Worm (Caenorhabditis elegans) whole organism, late embryonic: ENCODE results near the gene F38H4.6.

Experiments used
- C38D4.7 ChIP-seq: fragments of 200-800 bp; sonication (Bioruptor generic); optimal IDR thresholded peaks from 2 replicates; lab custom pipeline; 2018; ENCODE audit warnings: mild to moderate bottlenecking, missing genetic modification characterization, moderate library complexity, missing compliant biosample characterization
- K02D7.2 ChIP-seq: sonication (generic microtip); optimal IDR thresholded peaks from 2 replicates; lab custom pipeline; 2017; ENCODE audit warnings: mild to moderate bottlenecking, missing genetic modification characterization, missing compliant biosample characterization
- K09A11.1 ChIP-seq: sonication (generic microtip); optimal IDR thresholded peaks from 2 replicates; lab custom pipeline; 2017; ENCODE audit warnings: antibody characterized with exemption, mild to moderate bottlenecking, missing genetic modification characterization, missing compliant biosample characterization; ENCODE audit not compliant: insufficient read depth
- Y22D7AL.16 ChIP-seq: sonication (generic microtip); optimal IDR thresholded peaks from 2 replicates; lab custom pipeline; 2016; ENCODE audit warnings: missing genetic modification characterization, missing compliant biosample characterization
- ahr-1 ChIP-seq: sonication (generic microtip); optimal IDR thresholded peaks from 2 replicates; lab custom pipeline; 2016; ENCODE audit warnings: missing genetic modification characterization, missing compliant biosample characterization
- ceh-14 ChIP-seq: sonication (generic microtip); optimal IDR thresholded peaks from 2 replicates; lab custom pipeline; 2016; ENCODE audit warnings: missing genotype, missing genetic modification characterization, missing compliant biosample characterization
- ceh-2 ChIP-seq: sonication (generic microtip); optimal IDR thresholded peaks from 2 replicates; lab custom pipeline; 2016; ENCODE audit warnings: missing genotype, missing genetic modification characterization, missing compliant biosample characterization
- ceh-22 ChIP-seq: sonication (generic microtip); optimal IDR thresholded peaks from 2 replicates; lab custom pipeline; 2017; ENCODE audit warnings: missing biosample characterization, missing genetic modification characterization
- ceh-31 ChIP-seq: sonication (generic microtip); optimal IDR thresholded peaks from 2 replicates; lab custom pipeline; 2016; ENCODE audit warnings: missing genetic modification characterization, missing compliant biosample characterization
- ceh-34 ChIP-seq: sonication (generic microtip); optimal IDR thresholded peaks from 2 replicates; lab custom pipeline; 2016; ENCODE audit warnings: mild to moderate bottlenecking, missing genetic modification characterization, missing compliant biosample characterization
- ceh-48 ChIP-seq: sonication (generic microtip); optimal IDR thresholded peaks from 2 replicates; lab custom pipeline; 2016; ENCODE audit warnings: missing genetic modification characterization, inconsistent platforms, missing compliant biosample characterization
- ceh-6 ChIP-seq: fragments of 200-800 bp; sonication (Bioruptor generic); optimal IDR thresholded peaks from 2 replicates; lab custom pipeline; 2018; ENCODE audit warnings: mild to moderate bottlenecking, missing genetic modification characterization, missing compliant biosample characterization
- che-1 ChIP-seq: sonication (generic microtip); optimal IDR thresholded peaks from 2 replicates; lab custom pipeline; 2016; ENCODE audit warnings: mild to moderate bottlenecking, missing genetic modification characterization, missing compliant biosample characterization
- dmd-4 ChIP-seq: sonication (generic microtip); optimal IDR thresholded peaks from 2 replicates; lab custom pipeline; 2016; ENCODE audit warnings: borderline replicate concordance, missing genetic modification characterization, missing compliant biosample characterization
- dve-1 ChIP-seq: sonication (generic microtip); optimal IDR thresholded peaks from 2 replicates; lab custom pipeline; 2017; ENCODE audit warnings: antibody characterized with exemption, mild to moderate bottlenecking, missing genetic modification characterization, missing compliant biosample characterization
- elt-2 ChIP-seq: sonication (generic microtip); optimal IDR thresholded peaks from 2 replicates; lab custom pipeline; 2016; ENCODE audit warnings: missing genetic modification reagents, missing genetic modification characterization, missing compliant biosample characterization
- elt-4 ChIP-seq: sonication (generic microtip); optimal IDR thresholded peaks from 2 replicates; lab custom pipeline; 2016; ENCODE audit warnings: missing genetic modification characterization, missing compliant biosample characterization
- ets-4 ChIP-seq: sonication (generic microtip); optimal IDR thresholded peaks from 2 replicates; lab custom pipeline; 2016; ENCODE audit warnings: missing genetic modification characterization, missing compliant biosample characterization
- eyg-1 ChIP-seq: sonication (generic microtip); optimal IDR thresholded peaks from 2 replicates; lab custom pipeline; 2016; ENCODE audit warnings: missing genotype, missing genetic modification characterization, missing compliant biosample characterization
- fkh-10 ChIP-seq: fragments of 150-350 bp; optimal IDR thresholded peaks from 2 replicates; lab custom pipeline; 2014; ENCODE audit warnings: missing biosample characterization, missing genetic modification reagents, missing genetic modification characterization
- fkh-6 ChIP-seq: sonication (generic microtip); optimal IDR thresholded peaks from 2 replicates; lab custom pipeline; 2016; ENCODE audit warnings: missing genetic modification characterization, missing compliant biosample characterization
- gmeb-2 ChIP-seq: sonication (generic microtip); optimal IDR thresholded peaks from 2 replicates; lab custom pipeline; 2016; ENCODE audit warnings: missing genetic modification characterization, inconsistent platforms, missing compliant biosample characterization
- hlh-15 ChIP-seq: sonication (generic microtip); optimal IDR thresholded peaks from 2 replicates; lab custom pipeline; 2016; ENCODE audit warnings: missing genetic modification characterization, missing compliant biosample characterization
- hlh-30 ChIP-seq: sonication (generic microtip); optimal IDR thresholded peaks from 2 replicates; lab custom pipeline; 2017; ENCODE audit warnings: antibody characterized with exemption, missing genetic modification characterization, missing compliant biosample characterization; ENCODE audit not compliant: insufficient read depth
- hlh-6 ChIP-seq: sonication (generic microtip); optimal IDR thresholded peaks from 2 replicates; lab custom pipeline; 2016; ENCODE audit warnings: missing genotype, missing genetic modification characterization, missing compliant biosample characterization
- madf-2 ChIP-seq: sonication (generic microtip); optimal IDR thresholded peaks from 2 replicates; lab custom pipeline; 2017; ENCODE audit warnings: missing genetic modification characterization, missing compliant biosample characterization
- nfya-1 ChIP-seq: sonication (generic microtip); optimal IDR thresholded peaks from 2 replicates; lab custom pipeline; 2017; ENCODE audit warnings: missing genetic modification characterization, mild to moderate bottlenecking, missing compliant biosample characterization, antibody characterized with exemption, moderate library complexity
- nhr-11 ChIP-seq: fragments of 150-350 bp; optimal IDR thresholded peaks from 2 replicates; lab custom pipeline; 2014; ENCODE audit warnings: missing biosample characterization, missing genetic modification characterization
- odd-2 ChIP-seq: sonication (generic microtip); optimal IDR thresholded peaks from 2 replicates; lab custom pipeline; 2017; ENCODE audit warnings: antibody characterized with exemption, mild to moderate bottlenecking, missing genetic modification characterization, missing compliant biosample characterization
- pag-3 ChIP-seq: sonication (generic microtip); optimal IDR thresholded peaks from 2 replicates; lab custom pipeline; 2016; ENCODE audit warnings: missing compliant biosample characterization, missing genetic modification characterization, borderline replicate concordance
- pat-9 ChIP-seq: fragments of 200-800 bp; sonication (Bioruptor generic); optimal IDR thresholded peaks from 2 replicates; lab custom pipeline; 2018; ENCODE audit warnings: mild to moderate bottlenecking, missing genetic modification characterization, moderate library complexity, missing compliant biosample characterization
- pax-1 ChIP-seq: fragments of 150-350 bp; optimal IDR thresholded peaks from 2 replicates; lab custom pipeline; 2014; ENCODE audit warnings: missing biosample characterization, missing genetic modification characterization
- sox-2 ChIP-seq: fragments of 200-800 bp; sonication (Bioruptor generic); IDR thresholded peaks from 2 replicates; pipeline ENCODE4 v1.3.6; 2022; ENCODE audit warnings: missing genetic modification reagents, missing genetic modification characterization, missing compliant biosample characterization
- tbx-2 ChIP-seq: sonication (generic microtip); optimal IDR thresholded peaks from 2 replicates; lab custom pipeline; 2016; ENCODE audit warnings: missing genetic modification characterization, missing compliant biosample characterization
- tbx-7 ChIP-seq: sonication (generic microtip); optimal IDR thresholded peaks from 2 replicates; lab custom pipeline; 2016; ENCODE audit warnings: missing genotype, missing genetic modification characterization, missing compliant biosample characterization
- unc-3 ChIP-seq, 2 experiments: fragments of 200-800 bp in 1 of 2; sonication (Bioruptor generic) in 1 of 2; sonication (generic microtip) in 1 of 2; conservative IDR thresholded peaks in 1 of 2; optimal IDR thresholded peaks in 1 of 2; 2 replicates each; pipeline versions ENCODE4 v1.3.6 to Lab custom; 2016 to 2022; ENCODE audit warnings: missing compliant biosample characterization in 2 of 2, missing genetic modification characterization in 2 of 2, missing genetic modification reagents in 1 of 2
- unc-42 ChIP-seq: sonication (generic microtip); optimal IDR thresholded peaks from 2 replicates; lab custom pipeline; 2016; ENCODE audit warnings: missing genotype, missing genetic modification characterization, missing compliant biosample characterization
- unc-55 ChIP-seq: sonication (generic microtip); optimal IDR thresholded peaks from 2 replicates; lab custom pipeline; 2017; ENCODE audit warnings: missing biosample characterization, missing genetic modification reagents, missing genetic modification characterization
- unc-86 ChIP-seq: sonication (generic microtip); optimal IDR thresholded peaks from 2 replicates; lab custom pipeline; 2016; ENCODE audit warnings: missing genetic modification characterization, missing compliant biosample characterization
- ztf-16 ChIP-seq: sonication (generic microtip); optimal IDR thresholded peaks from 2 replicates; lab custom pipeline; 2017; ENCODE audit warnings: missing genetic modification characterization, missing compliant biosample characterization

Gene F38H4.6

ce11 chrIV:11854777-11855176 is 7.1 kb upstream of the F38H4.6 start, which contains the start of gene tag-30:
tag-30 (minus strand) TSS chrIV:11855159.
- TF ChIP-seq hlh-6 (tag; lab: Kevin White, UChicago) = no peak
- no peak for TF ChIP-seq ceh-2
- no peak for TF ChIP-seq gmeb-2 (tag; lab: Kevin White, UChicago)
- TF ChIP-seq che-1 (tag; lab: Kevin White, UChicago) = no peak
- peak; percentile 62 for TF ChIP-seq ceh-31 (tag; lab: Kevin White, UChicago)
- no peak for TF ChIP-seq ahr-1 (tag; lab: Kevin White, UChicago)
- TF ChIP-seq pag-3 = no peak
- no peak for TF ChIP-seq ceh-14 (tag; lab: Kevin White, UChicago)
- no peak for TF ChIP-seq elt-4 (tag; lab: Kevin White, UChicago)
- TF ChIP-seq tbx-2 = peak; percentile 41
- TF ChIP-seq nfya-1 (tag; lab: Kevin White, UChicago) = peak; percentile 22
- TF ChIP-seq pax-1 (tag; lab: Kevin White, UChicago) = no peak
- no peak for TF ChIP-seq elt-2 (tag; lab: Kevin White, UChicago)
- no peak for TF ChIP-seq fkh-6
- no peak for TF ChIP-seq fkh-10 (GFP tag; lab: Kevin White, UChicago)
- TF ChIP-seq ceh-22 = no peak
- TF ChIP-seq Y22D7AL.16 (tag; lab: Kevin White, UChicago) = no peak
- no peak for TF ChIP-seq odd-2
- no peak for TF ChIP-seq ets-4
- TF ChIP-seq unc-86 (tag; lab: Kevin White, UChicago) = no peak
- peak; percentile 54 for TF ChIP-seq ceh-34 (tag; lab: Kevin White, UChicago)
- peak; percentile 66 for TF ChIP-seq hlh-30 (tag; lab: Kevin White, UChicago)
- TF ChIP-seq C38D4.7 = no peak
- no peak for TF ChIP-seq nhr-11 (tag; lab: Kevin White, UChicago)
- no peak for TF ChIP-seq K02D7.2 (tag; lab: Kevin White, UChicago)
- TF ChIP-seq madf-2 (tag; lab: Kevin White, UChicago) = no peak
- peak; percentile 59 for TF ChIP-seq unc-42 (tag; lab: Kevin White, UChicago)
- no peak for TF ChIP-seq ceh-48
- no peak for TF ChIP-seq eyg-1 (tag; lab: Kevin White, UChicago)
- no peak for TF ChIP-seq pat-9 (tag; lab: Kevin White, UChicago)
- no peak for TF ChIP-seq hlh-15 (tag; lab: Kevin White, UChicago)
- no peak for TF ChIP-seq sox-2 (GFP tag; lab: Robert Waterston, UW)
- TF ChIP-seq ceh-6 (GFP tag; lab: Kevin White, UChicago) = no peak
- no peak for TF ChIP-seq unc-3 (GFP tag; conservative IDR thresholded peaks at IDR 0.05; lab: Robert Waterston, UW)
- no peak for TF ChIP-seq unc-3 (tag; optimal IDR thresholded peaks at IDR 0.05; lab: Kevin White, UChicago)
- no peak for TF ChIP-seq unc-55 (GFP tag; lab: Kevin White, UChicago)
- no peak for TF ChIP-seq K09A11.1
- TF ChIP-seq, all 69 proteins: peak for 6

DNA sequence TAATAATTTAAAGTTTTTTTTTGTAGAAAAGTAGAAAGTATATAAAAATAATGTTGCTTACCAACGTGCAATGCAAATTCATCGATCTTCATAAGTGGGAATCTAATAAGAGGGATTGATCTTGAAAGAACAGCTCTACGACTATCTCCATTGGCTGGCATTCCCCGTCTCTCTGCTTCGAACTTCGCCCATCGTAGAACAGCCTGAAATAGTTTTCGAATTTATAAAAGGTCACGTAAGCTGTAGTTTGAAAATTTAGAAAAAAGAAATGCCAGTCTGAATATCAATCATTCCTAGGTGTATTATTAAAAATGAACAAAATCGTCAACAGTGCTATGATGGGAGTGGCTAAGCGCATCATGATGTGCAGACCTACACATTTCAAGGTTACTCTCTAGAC is 4.2 kb upstream of the F38H4.6 start, which contains the start of gene F38H4.5:
Gene F38H4.5, plus strand, starts transcription at position 301 of the 400 bp plus-strand sequence.
- TF ChIP-seq dve-1 (tag; lab: Kevin White, UChicago) = no peak
- TF ChIP-seq, all 69 proteins: peak for 0

ce11 chrIV:11842121-11842520 is 5.5 kb downstream of the F38H4.6 start, which contains the start of gene F38H4.3:
F38H4.3 (plus strand) TSS chrIV:11842421.
- TF ChIP-seq dmd-4 (no peak), tbx-7 (no peak), gmeb-2 (tag; lab: Kevin White, UChicago) (no peak), ztf-16 (tag; lab: Kevin White, UChicago) (no peak), C38D4.7 (no peak)
- TF ChIP-seq, all 69 proteins: peak for 0
